Worm (Caenorhabditis elegans): ENCODE data around the gene ins-32.

The ins-32 gene

ce11 chrII:3806964-3807363 lies 3.8 kb upstream of the ins-32 start, which contains the start of gene F54D10.4:
Gene F54D10.4 (minus strand): TSS chrII:3807064.
- no peak for TF ChIP-seq attf-3 (GFP tag; conservative IDR thresholded peaks at IDR 0.05)
- TF ChIP-seq madf-6 (GFP tag; IDR thresholded peaks at IDR 0.05) = 0 out of 2 replicates have a peak, but pooled peaks have one; percentile 9
- no peak for TF ChIP-seq ceh-91 (GFP tag; IDR thresholded peaks at IDR 0.05)
- TF ChIP-seq tlf-1 (GFP tag; optimal IDR thresholded peaks at IDR 0.05) = no peak
- TF ChIP-seq F33H1.4 (GFP tag; IDR thresholded peaks at IDR 0.05) = no peak
- TF ChIP-seq pbrm-1 (GFP tag; IDR thresholded peaks at IDR 0.05) = no peak

ce11 chrII:3805518-3805917 lies 2.4 kb upstream of the ins-32 start:
- no peak for TF ChIP-seq F37B4.10 (GFP tag; IDR thresholded peaks at IDR 0.05)
- TF ChIP-seq rpc-1 (optimal IDR thresholded peaks at IDR 0.05) = no peak
- TF ChIP-seq rpc-1 (tag; optimal IDR thresholded peaks at IDR 0.05) = no peak
- no peak for TF ChIP-seq lsl-1 (GFP tag; optimal IDR thresholded peaks at IDR 0.05)
- TF ChIP-seq dox-1 (GFP tag; IDR thresholded peaks at IDR 0.05) = no peak
- TF ChIP-seq gei-17 (GFP tag; optimal IDR thresholded peaks at IDR 0.05) = no peak
- no peak for TF ChIP-seq lir-1 (GFP tag; conservative IDR thresholded peaks at IDR 0.05)
- TF ChIP-seq B0261.1 (tag; optimal IDR thresholded peaks at IDR 0.05) = no peak
- TF ChIP-seq C06A6.2 (GFP tag; conservative IDR thresholded peaks at IDR 0.05) = no peak
- no peak for TF ChIP-seq zim-3 (tag; optimal IDR thresholded peaks at IDR 0.05)
- TF ChIP-seq Y67H2A.10 (GFP tag; conservative IDR thresholded peaks at IDR 0.05) = no peak
- no peak for TF ChIP-seq unc-130 (GFP tag; optimal IDR thresholded peaks at IDR 0.05)
- no peak for TF ChIP-seq sea-2 (GFP tag; IDR thresholded peaks at IDR 0.05)

DNA sequence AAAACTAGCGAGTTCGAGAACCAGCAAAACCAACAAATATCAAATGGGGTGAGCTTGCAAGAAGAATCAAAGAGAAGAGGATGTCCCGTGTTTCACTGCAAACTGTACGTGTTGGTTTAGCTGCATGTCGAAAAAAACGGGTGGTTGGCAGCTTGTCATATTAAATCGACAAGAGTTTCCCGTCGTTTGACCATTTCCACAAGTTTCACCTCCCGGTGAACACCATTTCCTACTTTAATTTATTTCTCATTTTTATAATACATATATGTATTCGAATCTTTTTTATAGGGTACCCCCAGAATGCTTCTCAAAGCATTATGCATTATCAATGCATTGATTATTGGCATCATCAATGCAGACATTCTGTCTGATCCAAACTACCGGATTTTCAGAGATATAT lies 7.8 kb downstream of the ins-32 start, which contains the start of gene Y8A9A.2:
Y8A9A.2 (plus strand) TSS at position 301 of the 400 bp plus-strand sequence.
- TF ChIP-seq F52B5.7 (tag; optimal IDR thresholded peaks at IDR 0.05) (no peak), hmg-20 (GFP tag; IDR thresholded peaks at IDR 0.05) (no peak), ztf-25 (GFP tag; IDR thresholded peaks at IDR 0.05) (no peak)

DNA sequence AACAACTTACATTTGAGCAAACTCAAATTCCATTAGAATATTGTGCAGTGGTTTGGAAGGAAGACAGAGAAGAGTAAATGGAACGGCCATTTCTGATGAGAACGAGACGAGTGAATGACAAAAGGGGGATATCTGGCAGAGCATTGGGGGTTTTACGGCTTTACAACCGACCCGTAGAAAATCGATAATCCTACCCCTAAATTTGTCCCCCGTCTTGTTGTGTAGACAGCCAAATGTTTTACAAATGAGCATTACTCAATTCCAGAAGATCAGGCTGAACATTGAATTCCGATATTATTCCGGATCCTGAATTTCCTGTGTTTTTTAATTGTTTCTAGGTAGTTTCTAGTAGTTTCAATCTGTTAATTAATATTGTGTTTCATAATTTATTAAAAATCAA lies 9.8 kb downstream of the ins-32 start, which contains the start of gene fbxb-99:
fbxb-99 (minus strand) TSS at position 101 of the 400 bp plus-strand sequence.
- no peak for TF ChIP-seq F55B11.4 (tag; optimal IDR thresholded peaks at IDR 0.05; ENCODE audit: borderline replicate concordance, insufficient read depth)
- TF ChIP-seq T26A5.8 (tag; optimal IDR thresholded peaks at IDR 0.05) = no peak
- TF ChIP-seq ztf-26 (tag; optimal IDR thresholded peaks at IDR 0.05) = no peak
- TF ChIP-seq ekl-4 (GFP tag; IDR thresholded peaks at IDR 0.05) = no peak
- no peak for TF ChIP-seq hlh-12 (tag; optimal IDR thresholded peaks at IDR 0.05)
- no peak for TF ChIP-seq C06A6.2 (GFP tag; conservative IDR thresholded peaks at IDR 0.05)
- TF ChIP-seq C17E4.6 (GFP tag; IDR thresholded peaks at IDR 0.05) = no peak
- no peak for TF ChIP-seq attf-3 (GFP tag; conservative IDR thresholded peaks at IDR 0.05)
- TF ChIP-seq ama-1 (optimal IDR thresholded peaks at IDR 0.05) = no peak
- no peak for TF ChIP-seq ama-1 (GFP tag; optimal IDR thresholded peaks at IDR 0.05)
- TF ChIP-seq K12H6.12 (tag; optimal IDR thresholded peaks at IDR 0.05) = no peak
- no peak for TF ChIP-seq cebp-2 (GFP tag; IDR thresholded peaks at IDR 0.05)
- TF ChIP-seq lsy-27 (tag; optimal IDR thresholded peaks at IDR 0.05; ENCODE audit: borderline replicate concordance, insufficient read depth) = no peak
- TF ChIP-seq F23B12.7 (tag; optimal IDR thresholded peaks at IDR 0.05; ENCODE audit: insufficient read depth) = no peak
- TF ChIP-seq snpc-1.1 (tag; optimal IDR thresholded peaks at IDR 0.05; ENCODE audit: insufficient read depth) = no peak
- TF ChIP-seq repo-1 (tag; optimal IDR thresholded peaks at IDR 0.05) = no peak
- no peak for TF ChIP-seq let-526 (GFP tag; IDR thresholded peaks at IDR 0.05)
- TF ChIP-seq bed-2 (GFP tag; IDR thresholded peaks at IDR 0.05) = no peak

Measured in whole organism, young adult.